Fruit fly (Drosophila melanogaster): ENCODE measurements around the gene CG15599.

DNA sequence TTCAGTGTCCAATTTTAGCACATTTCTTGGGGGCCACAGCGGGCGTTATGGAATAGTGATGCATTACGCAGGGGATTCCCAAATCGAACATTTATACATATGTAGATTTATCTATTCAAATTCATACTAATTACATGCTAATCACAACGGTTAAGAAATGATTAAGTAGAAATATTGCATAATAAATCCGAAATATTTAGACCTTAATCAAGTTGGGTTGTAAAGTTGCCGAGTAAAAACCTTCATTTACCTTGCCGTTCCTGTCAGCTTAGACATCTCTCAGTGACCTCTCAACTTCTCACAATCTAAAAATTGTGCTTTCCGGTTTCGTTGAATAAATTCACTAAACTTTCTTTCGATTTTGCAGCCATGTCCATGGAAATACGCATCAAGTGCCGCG, 44.7 kb downstream of the CG15599 start, which contains the start of gene CG8117:
- TF ChIP-seq CG12605 (GFP tag; IDR thresholded peaks at IDR 0.05) (no peak), fd96Ca (GFP tag; IDR thresholded peaks at IDR 0.05) (no peak), Pif1A (GFP tag; optimal IDR thresholded peaks at IDR 0.05) (no peak), Snoo (tag; optimal IDR thresholded peaks at IDR 0.05) (no peak), CG15710 (tag; optimal IDR thresholded peaks at IDR 0.05) (no peak), CG10348 (GFP tag; IDR thresholded peaks at IDR 0.05) (no peak), CG8159 (tag; optimal IDR thresholded peaks at IDR 0.05) (no peak), CG17806 (tag; optimal IDR thresholded peaks at IDR 0.05) (no peak), EcR (GFP tag; optimal IDR thresholded peaks at IDR 0.05) (no peak)

All from whole organism, pupa.